Worm (Caenorhabditis elegans) whole organism, young adult: Measurements from ENCODE around the gene cest-24.

Experiments
- B0035.1 ChIP-seq: sonication (generic microtip); optimal IDR thresholded peaks from 2 replicates; lab custom pipeline; 2016; ENCODE audit warnings: missing genetic modification characterization, mild to moderate bottlenecking, missing compliant biosample characterization, missing genotype, missing genetic modification reagents
- B0336.3 ChIP-seq: fragments of 200-800 bp; sonication (Bioruptor generic); IDR thresholded peaks from 2 replicates; pipeline ENCODE4 v1.3.6; 2022; ENCODE audit warnings: missing genetic modification characterization, missing compliant biosample characterization
- C06A6.2 ChIP-seq: fragments of 200-800 bp; sonication (Bioruptor generic); conservative IDR thresholded peaks from 2 replicates; pipeline ENCODE4 v1.3.6; 2022; ENCODE audit warnings: missing genetic modification characterization, missing compliant biosample characterization
- D2030.7 ChIP-seq: fragments of 200-800 bp; sonication (Bioruptor generic); IDR thresholded peaks from 2 replicates; pipeline ENCODE4 v1.3.6; 2022; ENCODE audit warnings: missing genetic modification reagents, missing genetic modification characterization, missing compliant biosample characterization
- F23B12.7 ChIP-seq: sonication (generic microtip); optimal IDR thresholded peaks from 2 replicates; lab custom pipeline; 2017; ENCODE audit warnings: missing genetic modification characterization, mild to moderate bottlenecking, missing compliant biosample characterization, antibody characterized with exemption, moderate library complexity; ENCODE audit not compliant: insufficient read depth
- F33H1.4 ChIP-seq: fragments of 200-800 bp; sonication (Bioruptor generic); IDR thresholded peaks from 2 replicates; pipeline ENCODE4 v1.3.6; 2022; ENCODE audit warnings: missing genetic modification reagents, missing genetic modification characterization, missing compliant biosample characterization
- F37B4.10 ChIP-seq: fragments of 200-800 bp; sonication (Bioruptor generic); IDR thresholded peaks from 2 replicates; pipeline ENCODE4 v1.3.6; 2022; ENCODE audit warnings: missing genetic modification characterization, missing compliant biosample characterization
- F57C9.4 ChIP-seq: sonication (generic microtip); optimal IDR thresholded peaks from 2 replicates; lab custom pipeline; 2017; ENCODE audit warnings: mild to moderate bottlenecking, missing genetic modification characterization, missing compliant biosample characterization
- Y53F4B.3 ChIP-seq: fragments of 200-800 bp; sonication (Bioruptor generic); IDR thresholded peaks from 2 replicates; pipeline ENCODE4 v1.3.6; 2022; ENCODE audit warnings: missing genetic modification reagents, missing genetic modification characterization, missing compliant biosample characterization
- Y67H2A.10 ChIP-seq: fragments of 200-800 bp; sonication (Bioruptor generic); conservative IDR thresholded peaks from 2 replicates; pipeline ENCODE4 v1.3.6; 2022; ENCODE audit warnings: missing genetic modification reagents, missing genetic modification characterization, missing compliant biosample characterization
- Y79H2A.3 ChIP-seq: fragments of 200-800 bp; sonication (Bioruptor generic); conservative IDR thresholded peaks from 2 replicates; pipeline ENCODE4 v1.3.6; 2022; ENCODE audit warnings: missing genetic modification reagents, missing genetic modification characterization, missing compliant biosample characterization
- akir-1 ChIP-seq: fragments of 200-800 bp; sonication (Bioruptor generic); optimal IDR thresholded peaks from 2 replicates; lab custom pipeline; 2018; ENCODE audit warnings: mild to moderate bottlenecking, missing genetic modification characterization, moderate library complexity, missing compliant biosample characterization
- aptf-3 ChIP-seq: fragments of 200-800 bp; sonication (Bioruptor generic); IDR thresholded peaks from 2 replicates; pipeline ENCODE4 v1.3.6; 2022; ENCODE audit warnings: missing genetic modification characterization, missing compliant biosample characterization
- atf-7 ChIP-seq: sonication (generic microtip); optimal IDR thresholded peaks from 2 replicates; lab custom pipeline; 2017; ENCODE audit warnings: mild to moderate bottlenecking, missing genetic modification characterization, missing compliant biosample characterization
- attf-3 ChIP-seq: fragments of 200-800 bp; sonication (Bioruptor generic); conservative IDR thresholded peaks from 2 replicates; pipeline ENCODE4 v1.3.6; 2022; ENCODE audit warnings: missing genetic modification reagents, missing genetic modification characterization, missing compliant biosample characterization
- attf-6 ChIP-seq: fragments of 200-800 bp; sonication (Bioruptor generic); IDR thresholded peaks from 2 replicates; pipeline ENCODE4 v1.3.6; 2022; ENCODE audit warnings: missing genetic modification reagents, missing genetic modification characterization, missing compliant biosample characterization
- bed-1 ChIP-seq: fragments of 200-800 bp; sonication (Bioruptor generic); IDR thresholded peaks from 2 replicates; pipeline ENCODE4 v1.3.6; 2022; ENCODE audit warnings: missing genetic modification reagents, missing genetic modification characterization, missing compliant biosample characterization
- bed-2 ChIP-seq: fragments of 200-800 bp; sonication (Bioruptor generic); IDR thresholded peaks from 2 replicates; pipeline ENCODE4 v1.3.6; 2022; ENCODE audit warnings: missing genetic modification reagents, missing genetic modification characterization, missing compliant biosample characterization
- ccch-3 ChIP-seq: fragments of 200-800 bp; sonication (Bioruptor generic); optimal IDR thresholded peaks from 2 replicates; lab custom pipeline; 2018; ENCODE audit warnings: mild to moderate bottlenecking, missing genetic modification characterization, missing compliant biosample characterization
- cebp-1 ChIP-seq, 2 experiments: fragments of 200-800 bp in 1 of 2; sonication (Bioruptor generic) in 1 of 2; sonication (generic microtip) in 1 of 2; IDR thresholded peaks in 1 of 2; optimal IDR thresholded peaks in 1 of 2; 2 replicates each; pipeline versions ENCODE4 v1.3.6 to Lab custom; 2017 to 2022; ENCODE audit warnings: missing compliant biosample characterization in 2 of 2, missing genetic modification characterization in 2 of 2, mild to moderate bottlenecking in 1 of 2, missing genetic modification reagents in 1 of 2, moderate library complexity in 1 of 2
- ceh-100 ChIP-seq: fragments of 200-800 bp; sonication (Bioruptor generic); IDR thresholded peaks from 2 replicates; pipeline ENCODE4 v1.3.6; 2022; ENCODE audit warnings: missing genetic modification reagents, missing genetic modification characterization, missing compliant biosample characterization
- ceh-40 ChIP-seq: fragments of 200-800 bp; sonication (Bioruptor generic); IDR thresholded peaks from 2 replicates; pipeline ENCODE4 v1.3.6; 2022; ENCODE audit warnings: missing genetic modification characterization, missing compliant biosample characterization
- ceh-58 ChIP-seq: fragments of 200-800 bp; sonication (Bioruptor generic); IDR thresholded peaks from 2 replicates; pipeline ENCODE4 v1.3.6; 2022; ENCODE audit warnings: missing genetic modification characterization, missing compliant biosample characterization
- ceh-91 ChIP-seq: fragments of 200-800 bp; sonication (Bioruptor generic); IDR thresholded peaks from 2 replicates; pipeline ENCODE4 v1.3.6; 2022; ENCODE audit warnings: missing genetic modification reagents, missing genetic modification characterization, missing compliant biosample characterization
- dpff-1 ChIP-seq: sonication (generic microtip); optimal IDR thresholded peaks from 2 replicates; lab custom pipeline; 2017; ENCODE audit warnings: mild to moderate bottlenecking, missing genetic modification characterization, missing compliant biosample characterization
- egl-18 ChIP-seq: fragments of 200-800 bp; sonication (Bioruptor generic); IDR thresholded peaks from 2 replicates; pipeline ENCODE4 v1.3.6; 2022; ENCODE audit warnings: missing genetic modification reagents, missing genetic modification characterization, missing compliant biosample characterization
- hsf-1 ChIP-seq: fragments of 200-800 bp; sonication (Bioruptor generic); IDR thresholded peaks from 2 replicates; pipeline ENCODE4 v1.3.6; 2022; ENCODE audit warnings: missing genetic modification reagents, missing genetic modification characterization, missing compliant biosample characterization
- lag-1 ChIP-seq: fragments of 200-800 bp; sonication (Bioruptor generic); IDR thresholded peaks from 2 replicates; pipeline ENCODE4 v1.3.6; 2022; ENCODE audit warnings: missing genetic modification reagents, missing genetic modification characterization, missing compliant biosample characterization
- lin-35 ChIP-seq, 3 experiments: fragments of 150-350 bp in 2 of 3; sonication (generic microtip) in 1 of 3; optimal IDR thresholded peaks; 2 replicates each; lab custom pipeline; 2014 to 2018; ENCODE audit warnings: missing biosample characterization in 3 of 3, missing genetic modification characterization in 3 of 3, missing genetic modification reagents in 3 of 3
- lin-40 ChIP-seq: sonication (generic microtip); optimal IDR thresholded peaks from 2 replicates; lab custom pipeline; 2016; ENCODE audit warnings: missing genetic modification characterization, mild to moderate bottlenecking, missing compliant biosample characterization, missing genotype, missing genetic modification reagents
- lsl-1 ChIP-seq: fragments of 200-800 bp; sonication (Bioruptor generic); optimal IDR thresholded peaks from 2 replicates; lab custom pipeline; 2018; ENCODE audit warnings: mild to moderate bottlenecking, missing genetic modification characterization, moderate library complexity, missing compliant biosample characterization
- lsy-27 ChIP-seq: sonication (generic microtip); optimal IDR thresholded peaks from 2 replicates; lab custom pipeline; 2017; ENCODE audit warnings: missing genetic modification characterization, mild to moderate bottlenecking, missing compliant biosample characterization, antibody characterized with exemption, missing genotype, borderline replicate concordance; ENCODE audit not compliant: insufficient read depth
- mes-4 ChIP-seq: sonication (generic microtip); optimal IDR thresholded peaks from 2 replicates; lab custom pipeline; 2016; ENCODE audit warnings: missing genotype, missing genetic modification characterization, missing compliant biosample characterization
- nfya-2 ChIP-seq: fragments of 200-800 bp; sonication (Bioruptor generic); IDR thresholded peaks from 2 replicates; pipeline ENCODE4 v1.3.6; 2022; ENCODE audit warnings: missing genetic modification reagents, missing genetic modification characterization, missing compliant biosample characterization
- pha-4 ChIP-seq: fragments of 150-350 bp; sonication (generic microtip); optimal IDR thresholded peaks from 2 replicates; lab custom pipeline; 2014; ENCODE audit warnings: missing biosample characterization, missing genetic modification reagents, missing genetic modification characterization
- rec-8 ChIP-seq, 2 experiments: sonication (generic microtip); optimal IDR thresholded peaks; 2 replicates each; lab custom pipeline; 2016; ENCODE audit warnings: mild to moderate bottlenecking in 2 of 2, missing genetic modification characterization in 2 of 2, missing genetic modification reagents in 2 of 2, missing genotype in 2 of 2, missing biosample characterization in 1 of 2, missing compliant biosample characterization in 1 of 2, moderate library complexity in 1 of 2
- repo-1 ChIP-seq: sonication (generic microtip); optimal IDR thresholded peaks from 2 replicates; lab custom pipeline; 2017; ENCODE audit warnings: mild to moderate bottlenecking, missing genetic modification characterization, missing compliant biosample characterization
- rpc-1 ChIP-seq, 2 experiments: fragments of 150-350 bp in 1 of 2; sonication (generic microtip) in 1 of 2; optimal IDR thresholded peaks; 2 replicates each; lab custom pipeline; 2014 to 2018; ENCODE audit warnings: missing biosample characterization in 1 of 2, missing genetic modification characterization in 1 of 2, missing genetic modification reagents in 1 of 2, missing genotype in 1 of 2
- sdz-38 ChIP-seq: sonication (generic microtip); optimal IDR thresholded peaks from 2 replicates; lab custom pipeline; 2016; ENCODE audit warnings: missing genotype, missing genetic modification characterization, missing compliant biosample characterization
- snpc-1.3 ChIP-seq: sonication (generic microtip); optimal IDR thresholded peaks from 2 replicates; lab custom pipeline; 2017; ENCODE audit warnings: missing genetic modification characterization, mild to moderate bottlenecking, missing compliant biosample characterization, antibody characterized with exemption, moderate library complexity, missing genotype, missing genetic modification reagents; ENCODE audit not compliant: insufficient read depth
- snpc-3.4 ChIP-seq: sonication (generic microtip); optimal IDR thresholded peaks from 2 replicates; lab custom pipeline; 2017; ENCODE audit warnings: missing genetic modification characterization, mild to moderate bottlenecking, missing compliant biosample characterization, antibody characterized with exemption, moderate library complexity, missing genotype, missing genetic modification reagents
- sptf-2 ChIP-seq: fragments of 200-800 bp; sonication (Bioruptor generic); optimal IDR thresholded peaks from 2 replicates; lab custom pipeline; 2018; ENCODE audit warnings: mild to moderate bottlenecking, missing genetic modification characterization, missing compliant biosample characterization
- zim-3 ChIP-seq: sonication (generic microtip); optimal IDR thresholded peaks from 2 replicates; lab custom pipeline; 2017; ENCODE audit warnings: mild to moderate bottlenecking, missing genetic modification characterization, moderate library complexity, missing compliant biosample characterization
- ztf-25 ChIP-seq: fragments of 200-800 bp; sonication (Bioruptor generic); IDR thresholded peaks from 2 replicates; pipeline ENCODE4 v1.3.6; 2022; ENCODE audit warnings: missing genetic modification reagents, missing genetic modification characterization, missing compliant biosample characterization
- ztf-26 ChIP-seq: sonication (generic microtip); optimal IDR thresholded peaks from 2 replicates; lab custom pipeline; 2017; ENCODE audit warnings: missing genetic modification characterization, missing compliant biosample characterization
- ztf-28 ChIP-seq: fragments of 200-800 bp; sonication (Bioruptor generic); IDR thresholded peaks from 2 replicates; pipeline ENCODE4 v1.3.6; 2022; ENCODE audit warnings: missing genetic modification reagents, missing genetic modification characterization, missing compliant biosample characterization
- ztf-3 ChIP-seq: fragments of 200-800 bp; sonication (Bioruptor generic); optimal IDR thresholded peaks from 2 replicates; lab custom pipeline; 2018; ENCODE audit warnings: mild to moderate bottlenecking, missing genetic modification characterization, missing compliant biosample characterization

The cest-24 gene

DNA sequence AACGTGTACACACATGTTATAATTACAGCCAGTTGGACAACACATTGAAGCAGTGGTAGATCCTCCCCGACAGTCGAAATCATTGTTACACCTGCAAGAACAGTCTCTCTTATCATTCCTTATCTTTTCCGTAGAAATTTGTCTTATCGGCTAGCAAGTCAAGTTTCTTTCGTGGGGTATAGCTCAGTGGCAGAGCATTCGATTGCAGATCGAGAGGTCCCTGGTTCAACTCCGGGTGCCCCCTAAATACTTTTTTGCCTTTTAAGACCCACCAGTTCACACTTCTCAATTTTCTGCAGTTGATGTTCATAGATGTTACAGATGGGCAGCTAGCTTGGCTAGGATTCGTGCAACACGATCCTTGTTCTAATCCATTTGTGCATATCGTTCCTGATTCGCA is 18.5 kb downstream of the cest-24 start (continued):
- TF ChIP-seq hsf-1 (GFP tag; lab: Robert Waterston, UW) (peak; percentile 71), rec-8 (tag; optimal IDR thresholded peaks at IDR 0.05; lab: Kevin White, UChicago) (peak; percentile 5 to 85), ztf-3 (no peak), repo-1 (no peak), ccch-3 (GFP tag; lab: Kevin White, UChicago) (no peak), Y53F4B.3 (GFP tag; lab: Robert Waterston, UW) (no peak), akir-1 (GFP tag; lab: Kevin White, UChicago) (no peak), lag-1 (GFP tag; lab: Robert Waterston, UW) (0 out of 2 replicates have a peak, but pooled peaks have one; percentile 69), Y79H2A.3 (no peak), ztf-25 (peak; percentile 67; the same call in 1 of the 2 replicates), snpc-1.3 (tag; lab: Kevin White, UChicago) (no peak), egl-18 (GFP tag; lab: Robert Waterston, UW) (no peak), C06A6.2 (GFP tag; lab: Robert Waterston, UW) (no peak), ztf-26 (tag; lab: Kevin White, UChicago) (peak; percentile 45), D2030.7 (GFP tag; lab: Robert Waterston, UW) (peak; percentile 62; the same call in 1 of the 2 replicates), pha-4 (tag; lab: Kevin White, UChicago) (no peak), bed-2 (GFP tag; lab: Robert Waterston, UW) (0 out of 2 replicates have a peak, but pooled peaks have one; percentile 19), B0035.1 (tag; lab: Kevin White, UChicago) (no peak), cebp-1 (GFP tag; IDR thresholded peaks at IDR 0.05; lab: Robert Waterston, UW) (0 out of 2 replicates have a peak, but pooled peaks have one; percentile 26), cebp-1 (tag; optimal IDR thresholded peaks at IDR 0.05; lab: Kevin White, UChicago) (no peak), F23B12.7 (tag; lab: Kevin White, UChicago) (peak; percentile 45), lin-40 (tag; lab: Kevin White, UChicago) (no peak), sdz-38 (tag; lab: Kevin White, UChicago) (no peak), attf-6 (GFP tag; lab: Robert Waterston, UW) (no peak), bed-1 (GFP tag; lab: Robert Waterston, UW) (0 out of 2 replicates have a peak, but pooled peaks have one; percentile 45), dpff-1 (tag; lab: Kevin White, UChicago) (no peak), mes-4 (peak; percentile 24), F37B4.10 (no peak), aptf-3 (peak; percentile 74; the same call in 1 of the 2 replicates), F57C9.4 (tag; lab: Kevin White, UChicago) (no peak), ceh-91 (no peak), B0336.3 (GFP tag; lab: Robert Waterston, UW) (no peak), lsl-1 (GFP tag; lab: Kevin White, UChicago) (peak; percentile 35), Y67H2A.10 (GFP tag; lab: Robert Waterston, UW) (no peak), ceh-40 (GFP tag; lab: Robert Waterston, UW) (peak; percentile 91), ceh-100 (GFP tag; lab: Robert Waterston, UW) (0 out of 2 replicates have a peak, but pooled peaks have one; percentile 32), F33H1.4 (peak; percentile 33; the same call in 1 of the 2 replicates), ceh-58 (GFP tag; lab: Robert Waterston, UW) (no peak), nfya-2 (no peak), snpc-3.4 (tag; lab: Kevin White, UChicago) (no peak), lsy-27 (no peak), atf-7 (tag; lab: Kevin White, UChicago) (peak; percentile 17), ztf-28 (GFP tag; lab: Robert Waterston, UW) (no peak), attf-3 (GFP tag; lab: Robert Waterston, UW) (peak; percentile 54), zim-3 (tag; lab: Kevin White, UChicago) (peak; percentile 11), sptf-2 (GFP tag; lab: Kevin White, UChicago) (peak; percentile 76), rpc-1 (optimal IDR thresholded peaks at IDR 0.05; lab: Kevin White, UChicago) (peak; percentile 81), rpc-1 (tag; optimal IDR thresholded peaks at IDR 0.05; lab: Kevin White, UChicago) (peak; percentile 86), lin-35 (GFP tag; optimal IDR thresholded peaks at IDR 0.05; lab: Kevin White, UChicago) (no peak)
